Worm (Caenorhabditis elegans) whole organism, early embryonic: ENCODE data around the gene ZK742.6.

Source experiments
- B0310.2 ChIP-seq: sonication (generic microtip); optimal IDR thresholded peaks from 2 replicates; lab custom pipeline; 2016; ENCODE audit warnings: mild to moderate bottlenecking, missing genetic modification characterization, missing compliant biosample characterization
- F13C5.2 ChIP-seq: sonication (generic microtip); optimal IDR thresholded peaks from 2 replicates; lab custom pipeline; 2017; ENCODE audit warnings: mild to moderate bottlenecking, missing genetic modification characterization, inconsistent platforms, missing compliant biosample characterization
- aly-1 ChIP-seq: sonication (generic microtip); optimal IDR thresholded peaks from 2 replicates; lab custom pipeline; 2016; ENCODE audit warnings: missing genetic modification characterization, missing compliant biosample characterization
- ama-1 ChIP-seq: fragments of 150-350 bp; optimal IDR thresholded peaks from 2 replicates; lab custom pipeline; 2014
- ceh-13 ChIP-seq: fragments of 200-800 bp; sonication (Bioruptor generic); optimal IDR thresholded peaks from 2 replicates; lab custom pipeline; 2018; ENCODE audit warnings: mild to moderate bottlenecking, missing genetic modification characterization, missing compliant biosample characterization
- ceh-36 ChIP-seq: sonication (generic microtip); optimal IDR thresholded peaks from 2 replicates; lab custom pipeline; 2016; ENCODE audit warnings: missing genetic modification characterization, inconsistent platforms, missing compliant biosample characterization
- ets-7 ChIP-seq: sonication (generic microtip); optimal IDR thresholded peaks from 2 replicates; lab custom pipeline; 2016; ENCODE audit warnings: missing genotype, missing genetic modification characterization, missing compliant biosample characterization
- flt-1 ChIP-seq: fragments of 200-800 bp; sonication (Bioruptor generic); IDR thresholded peaks from 2 replicates; pipeline ENCODE4 v1.3.6; 2022; ENCODE audit warnings: missing genetic modification characterization, missing compliant biosample characterization
- hmbx-1 ChIP-seq: sonication (generic microtip); optimal IDR thresholded peaks from 2 replicates; lab custom pipeline; 2016; ENCODE audit warnings: mild to moderate bottlenecking, missing genetic modification characterization, missing compliant biosample characterization
- hmg-4 ChIP-seq: fragments of 200-800 bp; sonication (Bioruptor generic); optimal IDR thresholded peaks from 2 replicates; lab custom pipeline; 2018; ENCODE audit warnings: mild to moderate bottlenecking, missing genetic modification characterization, missing compliant biosample characterization
- pes-1 ChIP-seq: fragments of 200-800 bp; sonication (Bioruptor generic); IDR thresholded peaks from 2 replicates; pipeline ENCODE4 v1.3.6; 2022; ENCODE audit warnings: missing genetic modification reagents, missing genetic modification characterization, missing compliant biosample characterization
- scrt-1 ChIP-seq: fragments of 200-800 bp; sonication (Bioruptor generic); IDR thresholded peaks from 2 replicates; pipeline ENCODE4 v1.3.6; 2022; ENCODE audit warnings: missing genetic modification characterization, missing compliant biosample characterization
- sea-1 ChIP-seq: fragments of 200-800 bp; sonication (Bioruptor generic); conservative IDR thresholded peaks from 2 replicates; pipeline ENCODE4 v1.3.6; 2022; ENCODE audit warnings: missing genetic modification characterization, missing compliant biosample characterization
- tbx-11 ChIP-seq: fragments of 200-800 bp; sonication (Bioruptor generic); IDR thresholded peaks from 2 replicates; pipeline ENCODE4 v1.3.6; 2022; ENCODE audit warnings: missing genetic modification characterization, missing compliant biosample characterization

ce11 chrV:7778999-7779398, 35.7 kb downstream of the ZK742.6 start:
- no peak for TF ChIP-seq hmg-4 (GFP tag; lab: Kevin White, UChicago)
- no peak for TF ChIP-seq aly-1
- TF ChIP-seq ama-1 (lab: Kevin White, UChicago), result no peak
- TF ChIP-seq B0310.2, result no peak
- no peak for TF ChIP-seq pes-1 (GFP tag; lab: Robert Waterston, UW)
- no peak for TF ChIP-seq sea-1 (GFP tag; lab: Robert Waterston, UW)
- TF ChIP-seq ceh-13, result no peak
- TF ChIP-seq scrt-1, result no peak
- no peak for TF ChIP-seq flt-1 (GFP tag; lab: Robert Waterston, UW)
- no peak for TF ChIP-seq tbx-11 (GFP tag; lab: Robert Waterston, UW)
- no peak for TF ChIP-seq hmbx-1
- no peak for TF ChIP-seq ceh-36 (tag; lab: Kevin White, UChicago)
- TF ChIP-seq ets-7 (tag; lab: Kevin White, UChicago), result no peak
- TF ChIP-seq F13C5.2 (tag; lab: Kevin White, UChicago), result no peak
